Fruit fly (Drosophila melanogaster) Kc167 (cell line): ENCODE results near the gene CG31275.

Experiments used
- Sin3A ChIP-seq: fragments of >200 bp; optimal IDR thresholded peaks from 2 replicates; lab custom pipeline; 2018; ENCODE audit warnings: missing external identifiers
- h ChIP-seq: fragments of >200 bp; optimal IDR thresholded peaks from 3 replicates; lab custom pipeline; 2018; ENCODE audit warnings: missing external identifiers
- insv ChIP-seq: fragments of >200 bp; optimal IDR thresholded peaks from 3 replicates; lab custom pipeline; 2018; ENCODE audit warnings: missing external identifiers
- psq ChIP-seq: fragments of >200 bp; optimal IDR thresholded peaks from 2 replicates; lab custom pipeline; 2017; ENCODE audit warnings: missing external identifiers
- ttk ChIP-seq: sonication (Bioruptor generic); optimal IDR thresholded peaks from 2 replicates; lab custom pipeline; 2017; ENCODE audit warnings: missing external identifiers

DNA sequence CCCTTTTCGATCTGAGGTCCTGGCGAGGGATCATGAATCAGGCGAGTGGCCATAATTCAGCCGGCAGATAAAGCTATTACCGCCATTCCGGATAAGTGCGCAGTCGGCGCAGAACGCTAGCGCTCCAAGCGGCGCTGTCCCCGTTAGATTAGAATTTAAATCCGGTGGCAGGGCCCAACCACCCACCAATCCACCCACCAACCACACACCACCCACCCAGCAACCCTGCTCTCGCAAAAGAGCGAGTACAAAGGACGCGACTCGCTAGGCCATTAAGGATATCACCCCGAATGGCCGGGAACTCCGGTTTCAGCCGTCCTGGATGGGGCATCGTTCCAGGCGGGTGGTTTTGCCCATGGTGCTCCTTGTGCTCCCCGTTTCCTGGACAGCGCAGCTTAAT is 32.8 kb upstream of the CG31275 start:
- TF ChIP-seq ttk (lab: Kevin White, UChicago) = no peak
- no peak for TF ChIP-seq psq (lab: Kevin White, UChicago)
- no peak for TF ChIP-seq insv (lab: Kevin White, UChicago)
- TF ChIP-seq Sin3A (lab: Kevin White, UChicago) = no peak
- TF ChIP-seq h (lab: Kevin White, UChicago) = no peak
